ENCODE assay signal across 3 worm cellular contexts in the genomic region with DNA sequence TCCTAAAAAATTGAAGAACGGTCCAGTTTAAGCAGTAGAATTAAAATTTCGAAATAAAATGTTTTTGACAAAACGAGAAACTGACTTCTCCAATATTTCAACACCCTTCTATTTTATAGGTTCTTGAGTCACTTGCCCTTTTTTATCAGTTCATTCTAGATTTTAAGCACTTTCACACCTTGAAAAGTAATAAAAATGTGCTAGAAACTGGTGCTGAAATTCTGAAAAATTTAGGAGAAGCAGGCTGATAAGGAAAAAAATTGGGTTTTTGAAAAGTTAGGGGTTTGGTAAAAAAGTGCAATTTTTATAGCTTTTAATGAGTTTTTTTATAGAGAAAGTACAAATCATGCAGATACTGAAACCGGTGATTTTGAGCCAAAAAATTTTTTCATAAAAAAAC.
TF ChIP-seq lines count a peak whose summit lies in the region.

No protein-coding gene starts in this region.

TF ChIP-seq in whole organism, L3 larva, 47 proteins besides CTCF, POLR2A, EP300 and RAD21:
- TF ChIP-seq nfya-1 (tag; optimal IDR thresholded peaks at IDR 0.05; lab: Kevin White, UChicago; ENCODE audit: insufficient read depth), result no peak
- TF ChIP-seq nhr-43 (tag; optimal IDR thresholded peaks at IDR 0.05; lab: Kevin White, UChicago; ENCODE audit: poor library complexity, severe bottlenecking), result no peak
- TF ChIP-seq ZK546.5 (tag; optimal IDR thresholded peaks at IDR 0.05; lab: Kevin White, UChicago), result no peak
- no peak for TF ChIP-seq ceh-16 (tag; optimal IDR thresholded peaks at IDR 0.05; lab: Kevin White, UChicago)
- TF ChIP-seq hmg-11 (tag; optimal IDR thresholded peaks at IDR 0.05; lab: Kevin White, UChicago), result no peak
- peak; percentile 49 for TF ChIP-seq elt-2 (tag; optimal IDR thresholded peaks at IDR 0.05; lab: Kevin White, UChicago)

TF ChIP-seq in whole organism, L4 larva, 104 proteins besides CTCF, POLR2A, EP300 and RAD21:
- no peak for TF ChIP-seq arid-1 (GFP tag; conservative IDR thresholded peaks at IDR 0.05; lab: Robert Waterston, UW)
- TF ChIP-seq pqm-1 (tag; optimal IDR thresholded peaks at IDR 0.05; lab: Kevin White, UChicago), result peak; percentile 52
- TF ChIP-seq php-3 (GFP tag; IDR thresholded peaks at IDR 0.05; lab: Robert Waterston, UW), result peak; percentile 76

TF ChIP-seq in whole organism, young adult, 124 proteins besides CTCF, POLR2A, EP300 and RAD21:
- TF ChIP-seq dpl-1 (GFP tag; optimal IDR thresholded peaks at IDR 0.05; lab: Kevin White, UChicago) (no peak), cebp-1 (GFP tag; IDR thresholded peaks at IDR 0.05; lab: Robert Waterston, UW) (no peak), cebp-1 (tag; optimal IDR thresholded peaks at IDR 0.05; lab: Kevin White, UChicago) (peak; percentile 30), nhr-80 (tag; optimal IDR thresholded peaks at IDR 0.05; lab: Kevin White, UChicago) (peak; percentile 10), F49E8.2 (tag; optimal IDR thresholded peaks at IDR 0.05; lab: Kevin White, UChicago; ENCODE audit: insufficient read depth) (no peak)
